Worm (Caenorhabditis elegans) whole organism, mixed stage, embryonic: ENCODE results near the gene grwd-1.

ENCODE experiments used
- ces-1 ChIP-seq: fragments of 150-350 bp; optimal IDR thresholded peaks from 2 replicates; lab custom pipeline; 2014; ENCODE audit warnings: missing biosample characterization, missing genetic modification reagents, missing genetic modification characterization
- elt-3 ChIP-seq: fragments of 150-350 bp; optimal IDR thresholded peaks from 2 replicates; lab custom pipeline; 2014; ENCODE audit warnings: missing biosample characterization, missing genetic modification characterization
- lin-32 ChIP-seq: fragments of 200-800 bp; sonication (Bioruptor generic); optimal IDR thresholded peaks from 2 replicates; lab custom pipeline; 2018; ENCODE audit warnings: mild to moderate bottlenecking, missing genetic modification characterization, missing compliant biosample characterization
- lsy-2 ChIP-seq: fragments of 150-350 bp; optimal IDR thresholded peaks from 2 replicates; lab custom pipeline; 2014; ENCODE audit warnings: missing biosample characterization, missing genetic modification characterization
- nhr-76 ChIP-seq: sonication (generic microtip); optimal IDR thresholded peaks from 2 replicates; lab custom pipeline; 2017; ENCODE audit warnings: missing biosample characterization, missing genetic modification characterization
- snpc-4 ChIP-seq: fragments of 150-350 bp; optimal IDR thresholded peaks from 2 replicates; lab custom pipeline; 2014; ENCODE audit warnings: missing biosample characterization, missing genetic modification characterization
- unc-62 ChIP-seq: fragments of 150-350 bp; optimal IDR thresholded peaks from 2 replicates; lab custom pipeline; 2014; ENCODE audit warnings: missing biosample characterization, missing genetic modification reagents, missing genetic modification characterization

ce11 chrIII:5137685-5138084, 15.6 kb upstream of the grwd-1 start:
- no peak for TF ChIP-seq elt-3
- no peak for TF ChIP-seq unc-62 (GFP tag; lab: Kevin White, UChicago)
- TF ChIP-seq lsy-2 (tag; lab: Kevin White, UChicago): no peak
- TF ChIP-seq ces-1: no peak
- no peak for TF ChIP-seq snpc-4 (tag; lab: Kevin White, UChicago)
- TF ChIP-seq nhr-76 (tag; lab: Kevin White, UChicago): no peak
- no peak for TF ChIP-seq lin-32 (GFP tag; lab: Kevin White, UChicago)
